Worm (Caenorhabditis elegans): ENCODE measurements around the gene E02H9.1.
A peak's percentile ranks its signal among the peaks of the same experiment; 100 is the strongest.

The E02H9.1 gene

ce11 chrIII:2508518-2508917 is 40.2 kb downstream of the E02H9.1 start, which contains the start of gene Y54F10AM.6:
Gene Y54F10AM.6, plus strand, starts transcription at chrIII:2508818.
- TF ChIP-seq dmd-8 (GFP tag; IDR thresholded peaks at IDR 0.05), result 0 out of 2 replicates have a peak, but pooled peaks have one; percentile 45
- no peak for TF ChIP-seq nhr-111 (GFP tag; optimal IDR thresholded peaks at IDR 0.05)

ce11 chrIII:2515461-2515860 is 47.2 kb downstream of the E02H9.1 start:
- TF ChIP-seq ztf-7 (tag; optimal IDR thresholded peaks at IDR 0.05), result no peak
- no peak for TF ChIP-seq nhr-10 (tag; optimal IDR thresholded peaks at IDR 0.05)
- TF ChIP-seq mxl-2 (GFP tag; conservative IDR thresholded peaks at IDR 0.05), result no peak
- no peak for TF ChIP-seq zag-1 (tag; optimal IDR thresholded peaks at IDR 0.05)
- no peak for TF ChIP-seq hlh-30 (tag; optimal IDR thresholded peaks at IDR 0.05; ENCODE audit: insufficient read depth)
- peak; percentile 60 for TF ChIP-seq set-16 (GFP tag; IDR thresholded peaks at IDR 0.05)
